Fruit fly (Drosophila melanogaster) whole organism, prepupa: ENCODE data around the gene CG10041.

Source experiments
- CG10631 ChIP-seq: fragments of 200-800 bp; sonication (Bioruptor generic); optimal IDR thresholded peaks from 2 replicates; lab custom pipeline; 2016; ENCODE audit warnings: missing biosample characterization, missing genetic modification characterization
- CG10669 ChIP-seq: fragments of 200-800 bp; sonication (Bioruptor generic); optimal IDR thresholded peaks from 3 replicates; lab custom pipeline; 2018; ENCODE audit warnings: missing biosample characterization, mild to moderate bottlenecking, missing genetic modification characterization, moderate library complexity
- CG11902 ChIP-seq: fragments of 200-800 bp; sonication (Bioruptor generic); optimal IDR thresholded peaks from 3 replicates; lab custom pipeline; 2016; ENCODE audit warnings: missing biosample characterization, missing genetic modification characterization
- CG15336 ChIP-seq: fragments of 200-800 bp; sonication (Bioruptor generic); IDR thresholded peaks from 2 replicates; pipeline ENCODE4 v1.3.6; 2022; ENCODE audit warnings: missing biosample characterization, missing genetic modification characterization
- CG1621 ChIP-seq: fragments of 200-800 bp; sonication (Bioruptor generic); optimal IDR thresholded peaks from 3 replicates; lab custom pipeline; 2018; ENCODE audit warnings: missing biosample characterization, mild to moderate bottlenecking, missing genetic modification characterization
- CG16779 ChIP-seq: fragments of 200-800 bp; sonication (Bioruptor generic); optimal IDR thresholded peaks from 3 replicates; lab custom pipeline; 2017; ENCODE audit warnings: missing biosample characterization, mild to moderate bottlenecking, missing genetic modification characterization
- CG32006 ChIP-seq: fragments of 200-800 bp; sonication (Bioruptor generic); optimal IDR thresholded peaks from 3 replicates; lab custom pipeline; 2017; ENCODE audit warnings: missing biosample characterization, mild to moderate bottlenecking, missing genetic modification characterization
- CG34406 ChIP-seq: fragments of 200-800 bp; sonication (Bioruptor generic); optimal IDR thresholded peaks from 3 replicates; lab custom pipeline; 2016; ENCODE audit warnings: missing biosample characterization, missing genetic modification characterization
- CG3919 ChIP-seq: fragments of 200-800 bp; sonication (Bioruptor generic); optimal IDR thresholded peaks from 3 replicates; lab custom pipeline; 2016; ENCODE audit warnings: missing biosample characterization, missing genetic modification characterization
- CG6808 ChIP-seq: fragments of 200-800 bp; sonication (Bioruptor generic); optimal IDR thresholded peaks from 3 replicates; lab custom pipeline; 2017; ENCODE audit warnings: missing biosample characterization, missing genetic modification characterization, mild to moderate bottlenecking, moderate library complexity, missing genetic modification reagents
- CG7368 ChIP-seq: fragments of 200-800 bp; sonication (Bioruptor generic); optimal IDR thresholded peaks from 3 replicates; lab custom pipeline; 2016; ENCODE audit warnings: missing biosample characterization, missing genetic modification characterization
- CG8632 ChIP-seq: fragments of 200-800 bp; sonication (Bioruptor generic); optimal IDR thresholded peaks from 3 replicates; lab custom pipeline; 2016; ENCODE audit warnings: missing biosample characterization, missing genetic modification characterization
- CG9139 ChIP-seq: fragments of 200-800 bp; sonication (Bioruptor generic); optimal IDR thresholded peaks from 3 replicates; lab custom pipeline; 2017; ENCODE audit warnings: missing biosample characterization, mild to moderate bottlenecking, missing genetic modification characterization
- Eip78C ChIP-seq: fragments of 200-800 bp; sonication (Bioruptor generic); peaks from one replicate; lab custom pipeline; 2016; ENCODE audit warnings: missing biosample characterization, missing genetic modification characterization
- Gug ChIP-seq: fragments of 200-800 bp; sonication (Bioruptor generic); IDR thresholded peaks from 2 replicates; pipeline ENCODE4 v1.3.6; 2022; ENCODE audit warnings: missing biosample characterization, missing genetic modification characterization
- Hr39 ChIP-seq: fragments of 200-800 bp; sonication (Bioruptor generic); optimal IDR thresholded peaks from 2 replicates; lab custom pipeline; 2016; ENCODE audit warnings: missing biosample characterization, missing genetic modification characterization
- Lpt ChIP-seq: fragments of 200-800 bp; sonication (Bioruptor generic); optimal IDR thresholded peaks from 3 replicates; lab custom pipeline; 2016; ENCODE audit warnings: missing biosample characterization, missing genetic modification characterization
- Met ChIP-seq: fragments of 200-800 bp; sonication (Bioruptor generic); optimal IDR thresholded peaks from 3 replicates; lab custom pipeline; 2016; ENCODE audit warnings: missing biosample characterization, missing genetic modification characterization
- OdsH ChIP-seq: fragments of 200-800 bp; sonication (Bioruptor generic); optimal IDR thresholded peaks from 3 replicates; lab custom pipeline; 2016; ENCODE audit warnings: missing biosample characterization, missing genetic modification characterization
- Smox ChIP-seq: fragments of 200-800 bp; sonication (Bioruptor generic); optimal IDR thresholded peaks from 3 replicates; lab custom pipeline; 2016; ENCODE audit warnings: missing biosample characterization, missing genetic modification characterization
- Sox102F ChIP-seq: fragments of 200-800 bp; sonication (Bioruptor generic); optimal IDR thresholded peaks from 2 replicates; lab custom pipeline; 2016; ENCODE audit warnings: missing biosample characterization, mild to moderate bottlenecking, missing genetic modification characterization
- Sox14 ChIP-seq: fragments of 200-800 bp; sonication (Bioruptor generic); optimal IDR thresholded peaks from 3 replicates; lab custom pipeline; 2016; ENCODE audit warnings: missing biosample characterization, missing genetic modification characterization
- Sox15 ChIP-seq: fragments of 200-800 bp; sonication (Bioruptor generic); optimal IDR thresholded peaks from 3 replicates; lab custom pipeline; 2016; ENCODE audit warnings: missing biosample characterization, missing genetic modification characterization
- achi ChIP-seq: fragments of 200-800 bp; sonication (Bioruptor generic); optimal IDR thresholded peaks from 3 replicates; lab custom pipeline; 2016; ENCODE audit warnings: missing biosample characterization, missing genetic modification characterization
- cyc ChIP-seq: fragments of 200-800 bp; sonication (Bioruptor generic); optimal IDR thresholded peaks from 3 replicates; lab custom pipeline; 2016; ENCODE audit warnings: missing biosample characterization, missing genetic modification characterization
- dsx ChIP-seq: fragments of 200-800 bp; optimal IDR thresholded peaks from 3 replicates; lab custom pipeline; 2019; ENCODE audit warnings: missing biosample characterization, mild to moderate bottlenecking, missing genetic modification characterization, moderate library complexity; ENCODE audit not compliant: poor library complexity, severe bottlenecking
- eg ChIP-seq: fragments of 200-800 bp; sonication (Bioruptor generic); IDR thresholded peaks from 3 replicates; pipeline ENCODE4 v1.3.6; 2022; ENCODE audit warnings: missing biosample characterization, missing genetic modification characterization
- esn ChIP-seq: fragments of 200-800 bp; sonication (Bioruptor generic); optimal IDR thresholded peaks from 2 replicates; lab custom pipeline; 2016; ENCODE audit warnings: missing biosample characterization, mild to moderate bottlenecking, missing genetic modification characterization, moderate library complexity
- fd85E ChIP-seq: fragments of 200-800 bp; sonication (Bioruptor generic); optimal IDR thresholded peaks from 3 replicates; lab custom pipeline; 2016; ENCODE audit warnings: missing biosample characterization, missing genetic modification characterization
- fkh ChIP-seq: fragments of 200-800 bp; sonication (Bioruptor generic); optimal IDR thresholded peaks from 3 replicates; lab custom pipeline; 2017; ENCODE audit warnings: missing biosample characterization, mild to moderate bottlenecking, missing genetic modification characterization, moderate library complexity
- net ChIP-seq: fragments of 200-800 bp; sonication (Bioruptor generic); optimal IDR thresholded peaks from 3 replicates; lab custom pipeline; 2016; ENCODE audit warnings: missing biosample characterization, missing genetic modification characterization
- salr ChIP-seq, 2 experiments: fragments of 200-800 bp; sonication (Bioruptor generic); optimal IDR thresholded peaks; 3 replicates each; lab custom pipeline; 2016 to 2018; ENCODE audit warnings: missing biosample characterization in 2 of 2, missing genetic modification characterization in 2 of 2, mild to moderate bottlenecking in 1 of 2
- spab ChIP-seq: fragments of 200-800 bp; sonication (Bioruptor generic); optimal IDR thresholded peaks from 2 replicates; lab custom pipeline; 2017; ENCODE audit warnings: missing biosample characterization, mild to moderate bottlenecking, missing genetic modification characterization, missing genetic modification reagents
- vri ChIP-seq: fragments of 200-800 bp; sonication (Bioruptor generic); optimal IDR thresholded peaks from 3 replicates; lab custom pipeline; 2016; ENCODE audit warnings: missing biosample characterization, mild to moderate bottlenecking, missing genetic modification characterization

Gene CG10041

dm6 chr3R:12379249-12379648 is 27.3 kb upstream of the CG10041 start:
- TF ChIP-seq Sox102F (GFP tag; lab: Kevin White, UChicago) (no peak), CG8632 (GFP tag; lab: Kevin White, UChicago) (no peak), vri (peak; percentile 84), esn (no peak)

DNA sequence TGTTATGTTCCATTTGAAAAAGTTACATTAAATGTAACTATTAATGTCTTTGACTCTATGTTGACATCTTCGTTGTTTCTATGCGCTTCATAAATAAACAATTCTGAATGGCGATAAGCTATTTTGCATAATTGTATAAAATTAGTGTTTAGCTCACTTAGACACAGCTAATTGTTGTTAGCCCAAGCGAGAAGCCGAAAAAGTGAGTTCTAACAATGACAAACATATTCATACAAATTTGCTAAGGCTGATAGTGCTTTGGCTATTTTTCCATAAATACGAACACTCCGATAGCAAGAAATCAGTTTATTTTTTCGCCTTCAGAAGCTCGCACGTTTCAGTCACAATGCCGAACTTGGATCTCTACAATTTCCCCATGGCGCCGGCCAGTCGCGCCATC is 26.3 kb upstream of the CG10041 start, which contains the start of gene GstD7:
GstD7 (plus strand) TSS at position 301 of the 400 bp plus-strand sequence.
- no peak for TF ChIP-seq achi (GFP tag; lab: Kevin White, UChicago)
- no peak for TF ChIP-seq dsx (GFP tag; lab: Kevin White, UChicago)
- no peak for TF ChIP-seq CG10631 (GFP tag; lab: Kevin White, UChicago)
- no peak for TF ChIP-seq net (GFP tag; lab: Kevin White, UChicago)
- no peak for TF ChIP-seq OdsH (GFP tag; lab: Kevin White, UChicago)
- TF ChIP-seq CG1621 = no peak
- TF ChIP-seq CG16779 = no peak
- TF ChIP-seq Sox14 (GFP tag; lab: Kevin White, UChicago) = no peak
- TF ChIP-seq CG32006 = no peak
- TF ChIP-seq, all 60 proteins: peak for 0

DNA sequence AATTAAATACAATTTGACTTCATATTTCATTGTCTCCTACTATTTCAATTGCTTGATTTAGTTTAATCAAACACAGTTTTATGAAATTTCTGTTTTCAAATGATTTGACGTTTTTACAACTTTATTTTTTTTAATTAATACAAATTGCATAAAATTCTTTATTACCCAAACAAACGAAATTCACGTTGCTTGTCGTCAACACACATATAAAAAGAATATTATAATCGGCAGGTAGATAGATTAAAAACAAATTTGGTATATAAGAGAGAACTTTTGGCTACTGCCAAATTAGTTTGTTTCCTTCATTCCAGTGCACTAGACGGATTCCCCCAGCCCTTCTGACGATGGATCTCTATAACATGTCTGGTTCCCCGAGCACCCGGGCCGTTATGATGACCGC is 24.9 kb upstream of the CG10041 start, which contains the start of gene GstD6:
GstD6 (plus strand) TSS at position 301 of the 400 bp plus-strand sequence.
- TF ChIP-seq Gug (GFP tag; lab: Robert Waterston, UW) = no peak
- no peak for TF ChIP-seq spab (GFP tag; lab: Kevin White, UChicago)
- no peak for TF ChIP-seq salr (GFP tag; optimal IDR thresholded peaks at IDR 0.05; lab: Kevin White, UChicago)
- TF ChIP-seq Sox15 = no peak
- no peak for TF ChIP-seq Lpt
- no peak for TF ChIP-seq CG1621
- no peak for TF ChIP-seq CG34406
- TF ChIP-seq, all 60 proteins: peak for 0

DNA sequence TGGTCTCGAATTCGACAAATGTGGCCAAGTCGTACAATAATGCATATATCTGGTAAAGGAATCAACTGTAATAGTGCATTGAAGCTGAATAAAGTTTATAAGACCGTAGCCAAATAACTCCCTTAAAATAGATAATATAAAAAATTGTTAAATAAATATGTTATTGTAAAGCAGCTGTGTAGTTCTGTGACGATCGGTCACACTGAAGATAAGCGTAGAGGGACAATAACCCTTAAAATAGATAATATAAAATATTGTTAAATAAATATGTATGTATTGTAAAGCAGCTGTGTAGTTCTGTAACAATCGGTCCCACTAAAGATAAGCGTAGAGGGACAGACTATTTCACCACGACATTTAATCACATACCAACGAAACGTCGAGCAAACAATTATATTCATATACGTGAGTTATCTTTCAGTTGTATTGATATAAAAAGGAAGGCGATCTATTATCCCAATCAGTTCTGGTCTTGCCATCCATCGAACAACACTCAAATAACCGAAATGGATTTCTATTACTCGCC is 23.4 kb upstream of the CG10041 start, which contains the start of gene GstD5:
GstD5 (plus strand) TSS at position 476 of the 526 bp plus-strand sequence.
- TF ChIP-seq CG6808 (GFP tag; lab: Kevin White, UChicago) (no peak), Smox (GFP tag; lab: Kevin White, UChicago) (no peak), Met (GFP tag; lab: Kevin White, UChicago) (no peak), CG9139 (GFP tag; lab: Kevin White, UChicago) (no peak), vri (no peak), CG11902 (GFP tag; lab: Kevin White, UChicago) (no peak), fd85E (GFP tag; lab: Kevin White, UChicago) (no peak), fkh (GFP tag; lab: Kevin White, UChicago) (peak; percentile 23), esn (no peak), dsx (GFP tag; lab: Kevin White, UChicago) (no peak), Eip78C (GFP tag; lab: Kevin White, UChicago) (peak; percentile 6), CG7368 (GFP tag; lab: Kevin White, UChicago) (no peak), Hr39 (GFP tag; lab: Kevin White, UChicago) (no peak)

- no peak for TF ChIP-seq CG15336 (GFP tag; lab: Robert Waterston, UW)
- no peak for TF ChIP-seq fd85E (GFP tag; lab: Kevin White, UChicago)
- TF ChIP-seq vri = no peak
- no peak for TF ChIP-seq CG9139 (GFP tag; lab: Kevin White, UChicago)
- TF ChIP-seq cyc (GFP tag; lab: Kevin White, UChicago) = no peak
- no peak for TF ChIP-seq CG11902 (GFP tag; lab: Kevin White, UChicago)
- TF ChIP-seq net (GFP tag; lab: Kevin White, UChicago) = no peak
- no peak for TF ChIP-seq CG16779
- no peak for TF ChIP-seq Sox14 (GFP tag; lab: Kevin White, UChicago)
- TF ChIP-seq eg (GFP tag; lab: Robert Waterston, UW) = no peak
- TF ChIP-seq CG10669 (GFP tag; lab: Kevin White, UChicago) = no peak
- no peak for TF ChIP-seq CG3919 (GFP tag; lab: Kevin White, UChicago)
Measured at dm6 chr3R:12373800-12374199, 21.9 kb upstream of the CG10041 start, which contains the start of gene GstD4. Gene GstD4, plus strand, starts transcription at chr3R:12374100.
